Worm (Caenorhabditis elegans) whole organism, L4/young adult: ENCODE data around the gene T28A8.5.

Experiments
- W03F9.2 ChIP-seq: fragments of 150-350 bp; optimal IDR thresholded peaks from 2 replicates; lab custom pipeline; 2014; ENCODE audit warnings: missing biosample characterization, missing genetic modification characterization
- dao-5 ChIP-seq: sonication (generic microtip); optimal IDR thresholded peaks from 2 replicates; lab custom pipeline; 2016; ENCODE audit warnings: missing genotype, missing genetic modification characterization, moderate library complexity, missing compliant biosample characterization
- him-1 ChIP-seq: sonication (generic microtip); optimal IDR thresholded peaks from 2 replicates; lab custom pipeline; 2016; ENCODE audit warnings: missing genotype, missing genetic modification reagents, missing genetic modification characterization, missing compliant biosample characterization

ce11 chrIII:13484024-13484423 is 17.4 kb upstream of the T28A8.5 start, which contains the start of gene acc-4:
- TF ChIP-seq him-1 (tag; lab: Kevin White, UChicago) (no peak), dao-5 (no peak), W03F9.2 (tag; lab: Kevin White, UChicago) (no peak)
